Worm (Caenorhabditis elegans) whole organism, young adult: ENCODE results near the gene ttr-53.

Experiments used
- C17E4.6 ChIP-seq: fragments of 200-800 bp; sonication (Bioruptor generic); IDR thresholded peaks from 2 replicates; pipeline ENCODE4 v1.3.6; 2022; ENCODE audit warnings: missing genetic modification reagents, missing genetic modification characterization, missing compliant biosample characterization
- D2030.7 ChIP-seq: fragments of 200-800 bp; sonication (Bioruptor generic); IDR thresholded peaks from 2 replicates; pipeline ENCODE4 v1.3.6; 2022; ENCODE audit warnings: missing genetic modification reagents, missing genetic modification characterization, missing compliant biosample characterization
- F33H1.4 ChIP-seq: fragments of 200-800 bp; sonication (Bioruptor generic); IDR thresholded peaks from 2 replicates; pipeline ENCODE4 v1.3.6; 2022; ENCODE audit warnings: missing genetic modification reagents, missing genetic modification characterization, missing compliant biosample characterization
- F49E8.2 ChIP-seq: sonication (generic microtip); optimal IDR thresholded peaks from 3 replicates; lab custom pipeline; 2017; ENCODE audit warnings: missing genetic modification characterization, mild to moderate bottlenecking, missing compliant biosample characterization, antibody characterized with exemption, moderate library complexity; ENCODE audit not compliant: insufficient read depth
- F52B5.7 ChIP-seq: sonication (generic microtip); optimal IDR thresholded peaks from 2 replicates; lab custom pipeline; 2016; ENCODE audit warnings: mild to moderate bottlenecking, missing genetic modification characterization, missing compliant biosample characterization
- F55B11.4 ChIP-seq: sonication (generic microtip); optimal IDR thresholded peaks from 2 replicates; lab custom pipeline; 2016; ENCODE audit warnings: missing compliant biosample characterization, missing genetic modification characterization, borderline replicate concordance; ENCODE audit not compliant: insufficient read depth
- F57A8.1 ChIP-seq: fragments of 200-800 bp; sonication (Bioruptor generic); optimal IDR thresholded peaks from 2 replicates; lab custom pipeline; 2018; ENCODE audit warnings: mild to moderate bottlenecking, missing genetic modification characterization, moderate library complexity, missing compliant biosample characterization
- K11D2.4 ChIP-seq: fragments of 200-800 bp; sonication (Bioruptor generic); IDR thresholded peaks from 2 replicates; pipeline ENCODE4 v1.3.6; 2022; ENCODE audit warnings: missing genetic modification reagents, missing genetic modification characterization, missing compliant biosample characterization
- K12H6.12 ChIP-seq: fragments of 200-800 bp; sonication (Bioruptor generic); optimal IDR thresholded peaks from 2 replicates; lab custom pipeline; 2018; ENCODE audit warnings: mild to moderate bottlenecking, missing genetic modification characterization, missing compliant biosample characterization
- T07F8.4 ChIP-seq: sonication (generic microtip); optimal IDR thresholded peaks from 2 replicates; lab custom pipeline; 2016; ENCODE audit warnings: mild to moderate bottlenecking, missing genetic modification characterization, moderate library complexity, missing compliant biosample characterization
- Y67H2A.10 ChIP-seq: fragments of 200-800 bp; sonication (Bioruptor generic); conservative IDR thresholded peaks from 2 replicates; pipeline ENCODE4 v1.3.6; 2022; ENCODE audit warnings: missing genetic modification reagents, missing genetic modification characterization, missing compliant biosample characterization
- Y79H2A.3 ChIP-seq: fragments of 200-800 bp; sonication (Bioruptor generic); conservative IDR thresholded peaks from 2 replicates; pipeline ENCODE4 v1.3.6; 2022; ENCODE audit warnings: missing genetic modification reagents, missing genetic modification characterization, missing compliant biosample characterization
- aptf-2 ChIP-seq: fragments of 200-800 bp; sonication (Bioruptor generic); conservative IDR thresholded peaks from 2 replicates; pipeline ENCODE4 v1.3.6; 2022; ENCODE audit warnings: missing genetic modification reagents, missing genetic modification characterization, missing compliant biosample characterization
- aptf-3 ChIP-seq: fragments of 200-800 bp; sonication (Bioruptor generic); IDR thresholded peaks from 2 replicates; pipeline ENCODE4 v1.3.6; 2022; ENCODE audit warnings: missing genetic modification characterization, missing compliant biosample characterization
- cebp-2 ChIP-seq: fragments of 200-800 bp; sonication (Bioruptor generic); IDR thresholded peaks from 2 replicates; pipeline ENCODE4 v1.3.6; 2022; ENCODE audit warnings: missing genetic modification characterization, missing compliant biosample characterization
- ceh-91 ChIP-seq: fragments of 200-800 bp; sonication (Bioruptor generic); IDR thresholded peaks from 2 replicates; pipeline ENCODE4 v1.3.6; 2022; ENCODE audit warnings: missing genetic modification reagents, missing genetic modification characterization, missing compliant biosample characterization
- dpff-1 ChIP-seq: sonication (generic microtip); optimal IDR thresholded peaks from 2 replicates; lab custom pipeline; 2017; ENCODE audit warnings: mild to moderate bottlenecking, missing genetic modification characterization, missing compliant biosample characterization
- ekl-4 ChIP-seq: fragments of 200-800 bp; sonication (Bioruptor generic); IDR thresholded peaks from 2 replicates; pipeline ENCODE4 v1.3.6; 2022; ENCODE audit warnings: missing genetic modification reagents, missing genetic modification characterization, missing compliant biosample characterization
- fkh-3 ChIP-seq: sonication (generic microtip); optimal IDR thresholded peaks from 2 replicates; lab custom pipeline; 2016; ENCODE audit warnings: mild to moderate bottlenecking, missing genetic modification characterization, missing compliant biosample characterization
- gei-17 ChIP-seq: fragments of 200-800 bp; sonication (Bioruptor generic); optimal IDR thresholded peaks from 2 replicates; lab custom pipeline; 2018; ENCODE audit warnings: mild to moderate bottlenecking, missing genetic modification characterization, missing compliant biosample characterization
- hmg-1.2 ChIP-seq: fragments of 200-800 bp; sonication (Bioruptor generic); IDR thresholded peaks from 2 replicates; pipeline ENCODE4 v1.3.6; 2022; ENCODE audit warnings: missing genetic modification reagents, missing genetic modification characterization, missing compliant biosample characterization
- let-607 ChIP-seq, 2 experiments: fragments of 200-800 bp in 1 of 2; sonication (Bioruptor generic) in 1 of 2; sonication (generic microtip) in 1 of 2; optimal IDR thresholded peaks; 2 replicates each; lab custom pipeline; 2016 to 2018; ENCODE audit warnings: mild to moderate bottlenecking in 2 of 2, missing compliant biosample characterization in 2 of 2, missing genetic modification characterization in 2 of 2, moderate library complexity in 2 of 2, missing genotype in 1 of 2
- lin-35 ChIP-seq, 3 experiments: fragments of 150-350 bp in 2 of 3; sonication (generic microtip) in 1 of 3; optimal IDR thresholded peaks; 2 replicates each; lab custom pipeline; 2014 to 2018; ENCODE audit warnings: missing biosample characterization in 3 of 3, missing genetic modification characterization in 3 of 3, missing genetic modification reagents in 3 of 3
- lin-40 ChIP-seq: sonication (generic microtip); optimal IDR thresholded peaks from 2 replicates; lab custom pipeline; 2016; ENCODE audit warnings: missing genetic modification characterization, mild to moderate bottlenecking, missing compliant biosample characterization, missing genotype, missing genetic modification reagents
- lsy-27 ChIP-seq: sonication (generic microtip); optimal IDR thresholded peaks from 2 replicates; lab custom pipeline; 2017; ENCODE audit warnings: missing genetic modification characterization, mild to moderate bottlenecking, missing compliant biosample characterization, antibody characterized with exemption, missing genotype, borderline replicate concordance; ENCODE audit not compliant: insufficient read depth
- madf-10 ChIP-seq: sonication (generic microtip); optimal IDR thresholded peaks from 2 replicates; lab custom pipeline; 2016; ENCODE audit warnings: mild to moderate bottlenecking, missing genetic modification characterization, missing compliant biosample characterization
- madf-6 ChIP-seq: fragments of 200-800 bp; sonication (Bioruptor generic); IDR thresholded peaks from 2 replicates; pipeline ENCODE4 v1.3.6; 2022; ENCODE audit warnings: missing genetic modification reagents, missing genetic modification characterization, missing compliant biosample characterization
- madf-8 ChIP-seq: fragments of 200-800 bp; sonication (Bioruptor generic); conservative IDR thresholded peaks from 2 replicates; pipeline ENCODE4 v1.3.6; 2022; ENCODE audit warnings: missing genetic modification reagents, missing genetic modification characterization, missing compliant biosample characterization
- mes-4 ChIP-seq: sonication (generic microtip); optimal IDR thresholded peaks from 2 replicates; lab custom pipeline; 2016; ENCODE audit warnings: missing genotype, missing genetic modification characterization, missing compliant biosample characterization
- mxl-1 ChIP-seq: sonication (generic microtip); optimal IDR thresholded peaks from 2 replicates; lab custom pipeline; 2016; ENCODE audit warnings: missing genetic modification characterization, missing compliant biosample characterization
- nfya-2 ChIP-seq: fragments of 200-800 bp; sonication (Bioruptor generic); IDR thresholded peaks from 2 replicates; pipeline ENCODE4 v1.3.6; 2022; ENCODE audit warnings: missing genetic modification reagents, missing genetic modification characterization, missing compliant biosample characterization
- nhr-179 ChIP-seq: sonication (generic microtip); optimal IDR thresholded peaks from 2 replicates; lab custom pipeline; 2016; ENCODE audit warnings: mild to moderate bottlenecking, missing genetic modification characterization, missing compliant biosample characterization
- nhr-80 ChIP-seq: sonication (generic microtip); optimal IDR thresholded peaks from 2 replicates; lab custom pipeline; 2016; ENCODE audit warnings: missing genetic modification characterization, missing compliant biosample characterization
- pha-4 ChIP-seq: fragments of 150-350 bp; sonication (generic microtip); optimal IDR thresholded peaks from 2 replicates; lab custom pipeline; 2014; ENCODE audit warnings: missing biosample characterization, missing genetic modification reagents, missing genetic modification characterization
- repo-1 ChIP-seq: sonication (generic microtip); optimal IDR thresholded peaks from 2 replicates; lab custom pipeline; 2017; ENCODE audit warnings: mild to moderate bottlenecking, missing genetic modification characterization, missing compliant biosample characterization
- snpc-3.4 ChIP-seq: sonication (generic microtip); optimal IDR thresholded peaks from 2 replicates; lab custom pipeline; 2017; ENCODE audit warnings: missing genetic modification characterization, mild to moderate bottlenecking, missing compliant biosample characterization, antibody characterized with exemption, moderate library complexity, missing genotype, missing genetic modification reagents
- sptf-2 ChIP-seq: fragments of 200-800 bp; sonication (Bioruptor generic); optimal IDR thresholded peaks from 2 replicates; lab custom pipeline; 2018; ENCODE audit warnings: mild to moderate bottlenecking, missing genetic modification characterization, missing compliant biosample characterization
- tbx-9 ChIP-seq: sonication (generic microtip); optimal IDR thresholded peaks from 2 replicates; lab custom pipeline; 2016; ENCODE audit warnings: borderline replicate concordance, missing genetic modification characterization, inconsistent platforms, missing compliant biosample characterization
- xnd-1 ChIP-seq: sonication (generic microtip); optimal IDR thresholded peaks from 2 replicates; lab custom pipeline; 2016; ENCODE audit warnings: missing genotype, missing genetic modification reagents, missing genetic modification characterization, missing compliant biosample characterization
- zfh-2 ChIP-seq: fragments of 200-800 bp; sonication (Bioruptor generic); conservative IDR thresholded peaks from 2 replicates; pipeline ENCODE4 v1.3.6; 2022; ENCODE audit warnings: missing genetic modification reagents, missing genetic modification characterization, missing compliant biosample characterization
- ztf-18 ChIP-seq: sonication (generic microtip); optimal IDR thresholded peaks from 2 replicates; lab custom pipeline; 2016; ENCODE audit warnings: missing genotype, mild to moderate bottlenecking, missing genetic modification characterization, missing compliant biosample characterization
- ztf-3 ChIP-seq: fragments of 200-800 bp; sonication (Bioruptor generic); optimal IDR thresholded peaks from 2 replicates; lab custom pipeline; 2018; ENCODE audit warnings: mild to moderate bottlenecking, missing genetic modification characterization, missing compliant biosample characterization

The ttr-53 gene

DNA sequence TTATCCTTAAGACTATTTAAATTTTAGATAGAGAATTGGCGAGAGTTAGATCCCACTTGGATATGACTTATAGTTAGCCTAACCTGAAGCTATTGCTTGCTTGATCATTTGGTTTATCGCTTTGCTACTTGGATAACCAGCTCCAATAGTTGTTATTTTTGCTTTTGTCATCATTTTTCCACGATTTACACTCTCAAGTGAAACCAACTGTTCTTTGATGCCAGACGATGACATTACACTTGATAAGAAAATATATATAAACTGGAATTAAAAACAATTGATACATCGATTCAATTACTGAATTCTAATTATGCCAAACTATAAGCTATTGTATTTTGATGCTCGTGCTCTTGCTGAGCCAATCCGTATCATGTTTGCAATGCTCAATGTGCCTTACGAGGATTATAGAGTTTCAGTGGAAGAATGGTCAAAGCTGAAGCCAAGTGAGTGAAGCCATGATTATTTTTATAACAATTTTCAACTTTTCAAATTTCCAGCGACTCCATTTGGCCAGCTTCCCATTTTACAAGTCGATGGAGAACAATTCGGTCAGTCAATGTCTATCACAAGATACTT, 15.8 kb upstream of the ttr-53 start, which contains the start of the genes gst-2, gst-4 and dhs-12:
gst-2 (minus strand) TSS at position 132 of the 576 bp plus-strand sequence.
gst-4 (plus strand) TSS at position 296 of the 576 bp plus-strand sequence.
dhs-12 (plus strand) TSS at position 526 of the 576 bp plus-strand sequence.
- TF ChIP-seq snpc-3.4 (tag; lab: Kevin White, UChicago) (no peak), pha-4 (no peak), zfh-2 (GFP tag; lab: Robert Waterston, UW) (no peak), ceh-91 (GFP tag; lab: Robert Waterston, UW) (no peak), madf-10 (tag; lab: Kevin White, UChicago) (no peak), lsy-27 (tag; lab: Kevin White, UChicago) (no peak)
- TF ChIP-seq, all 124 proteins: peak for 0

DNA sequence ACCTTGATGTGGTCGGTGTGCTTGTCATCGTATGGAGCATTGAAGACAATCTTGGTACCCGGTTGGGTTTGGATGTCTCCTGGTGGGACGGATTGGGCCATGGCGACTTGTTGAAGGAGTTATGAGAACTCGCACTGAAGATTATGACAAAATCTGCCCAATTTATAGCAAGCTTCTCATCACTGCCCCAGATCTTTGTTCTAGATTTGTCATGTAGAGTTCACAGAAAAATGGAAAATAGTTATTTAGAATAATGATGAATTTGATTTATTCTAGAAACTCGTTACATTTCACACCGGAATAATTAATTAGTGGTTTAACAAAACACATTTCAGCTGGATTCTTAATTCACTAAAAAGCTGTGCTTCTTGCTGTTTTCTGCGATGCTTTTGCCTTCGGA, 14.2 kb upstream of the ttr-53 start, which contains the start of gene msp-38:
msp-38 (minus strand) TSS at position 101 of the 400 bp plus-strand sequence.
- TF ChIP-seq F57A8.1 (GFP tag; lab: Kevin White, UChicago): no peak
- no peak for TF ChIP-seq F55B11.4 (tag; lab: Kevin White, UChicago)
- no peak for TF ChIP-seq repo-1 (tag; lab: Kevin White, UChicago)
- no peak for TF ChIP-seq K11D2.4 (GFP tag; lab: Robert Waterston, UW)
- no peak for TF ChIP-seq T07F8.4 (tag; lab: Kevin White, UChicago)
- no peak for TF ChIP-seq xnd-1 (tag; lab: Kevin White, UChicago)
- TF ChIP-seq tbx-9: no peak
- TF ChIP-seq ztf-18 (tag; lab: Kevin White, UChicago): no peak
- no peak for TF ChIP-seq aptf-2 (GFP tag; lab: Robert Waterston, UW)
- no peak for TF ChIP-seq fkh-3
- no peak for TF ChIP-seq mes-4 (tag; lab: Kevin White, UChicago)
- TF ChIP-seq let-607 (tag; optimal IDR thresholded peaks at IDR 0.05; lab: Kevin White, UChicago): no peak

DNA sequence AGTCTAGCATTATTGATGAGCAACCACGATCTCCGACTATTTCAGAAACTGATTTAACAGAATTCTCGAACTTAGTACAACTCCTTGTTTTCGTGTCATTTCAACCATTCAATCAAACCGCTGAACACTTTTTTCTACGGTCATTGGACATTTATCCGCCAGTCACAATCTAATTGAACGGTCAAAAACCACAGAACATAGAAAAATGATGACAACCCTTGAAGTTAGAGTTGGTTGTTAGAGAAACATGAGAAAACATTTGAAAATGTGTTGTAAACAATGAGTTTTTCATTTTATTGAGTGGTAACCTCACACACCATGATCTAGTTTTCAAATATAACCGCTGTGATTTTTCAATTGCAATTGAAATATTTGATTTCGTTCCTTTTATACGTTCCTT, 13.4 kb upstream of the ttr-53 start:
- no peak for TF ChIP-seq lin-35 (GFP tag; optimal IDR thresholded peaks at IDR 0.05; lab: Kevin White, UChicago)
- no peak for TF ChIP-seq ekl-4
- TF ChIP-seq nhr-80: no peak
- no peak for TF ChIP-seq hmg-1.2 (GFP tag; lab: Robert Waterston, UW)
- TF ChIP-seq madf-6 (GFP tag; lab: Robert Waterston, UW): no peak
- no peak for TF ChIP-seq let-607 (tag; optimal IDR thresholded peaks at IDR 0.05; lab: Kevin White, UChicago)
- no peak for TF ChIP-seq sptf-2 (GFP tag; lab: Kevin White, UChicago)
- TF ChIP-seq repo-1 (tag; lab: Kevin White, UChicago): no peak
- TF ChIP-seq Y79H2A.3: no peak
- no peak for TF ChIP-seq nhr-179 (tag; lab: Kevin White, UChicago)
- TF ChIP-seq aptf-2 (GFP tag; lab: Robert Waterston, UW): no peak
- no peak for TF ChIP-seq ztf-3
- TF ChIP-seq mxl-1 (tag; lab: Kevin White, UChicago): no peak
- TF ChIP-seq Y67H2A.10: no peak
- no peak for TF ChIP-seq C17E4.6 (GFP tag; lab: Robert Waterston, UW)
- TF ChIP-seq F49E8.2 (tag; lab: Kevin White, UChicago): no peak
- TF ChIP-seq aptf-3 (GFP tag; lab: Robert Waterston, UW): no peak

DNA sequence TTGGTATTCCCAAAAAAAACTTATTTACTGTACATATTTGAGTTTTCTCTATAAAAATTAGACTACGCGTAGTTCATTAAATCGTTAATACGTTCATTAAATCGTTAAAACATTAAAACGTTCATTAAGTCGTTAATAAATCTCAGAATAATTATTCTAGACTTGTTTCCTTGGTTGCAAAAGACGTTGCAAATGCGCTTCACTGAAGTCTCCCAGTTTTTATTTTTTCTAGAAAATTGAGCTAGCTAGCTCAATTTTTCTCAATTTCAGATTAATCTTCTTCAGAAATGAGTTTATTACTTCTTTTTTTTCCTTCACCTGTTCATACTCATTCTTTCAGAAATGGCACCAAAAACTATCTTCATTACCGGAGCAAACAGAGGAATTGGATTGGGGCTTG, 12.9 kb upstream of the ttr-53 start:
- TF ChIP-seq gei-17 (no peak), T07F8.4 (tag; lab: Kevin White, UChicago) (no peak), madf-10 (tag; lab: Kevin White, UChicago) (no peak), dpff-1 (no peak), F33H1.4 (no peak), D2030.7 (GFP tag; lab: Robert Waterston, UW) (no peak), F52B5.7 (tag; lab: Kevin White, UChicago) (no peak), cebp-2 (GFP tag; lab: Robert Waterston, UW) (no peak), zfh-2 (GFP tag; lab: Robert Waterston, UW) (no peak), madf-6 (GFP tag; lab: Robert Waterston, UW) (peak; percentile 76), lin-40 (tag; lab: Kevin White, UChicago) (no peak), madf-8 (GFP tag; lab: Robert Waterston, UW) (peak; percentile 60), K12H6.12 (tag; lab: Kevin White, UChicago) (no peak), xnd-1 (tag; lab: Kevin White, UChicago) (no peak), ztf-3 (no peak), nfya-2 (GFP tag; lab: Robert Waterston, UW) (no peak)
